Fruit fly (Drosophila melanogaster): ENCODE data around the gene CRMP.
A peak's percentile ranks its signal among the peaks of the same experiment; 100 is the strongest.

The CRMP gene

DNA sequence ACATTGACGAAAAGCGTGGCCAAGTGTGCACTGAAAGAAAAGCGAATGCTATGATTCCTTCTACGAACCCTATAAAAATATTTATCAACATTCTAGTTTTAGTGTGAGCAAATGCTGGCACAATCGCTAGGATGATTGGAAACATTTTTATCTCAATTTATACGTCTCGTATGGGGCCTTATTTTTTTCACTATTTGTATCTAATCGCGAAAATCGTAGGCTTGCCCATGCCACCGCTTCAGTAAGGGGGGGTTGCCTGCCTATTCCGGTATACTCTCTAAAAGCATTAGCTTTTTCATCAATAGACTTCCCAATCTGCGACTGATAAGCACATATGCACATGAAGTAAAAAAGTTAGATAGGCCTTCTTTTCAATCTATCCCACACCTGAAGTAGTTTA, 5.3 kb upstream of the CRMP start (continued):
- TF ChIP-seq gce (GFP tag; IDR thresholded peaks at IDR 0.05) (peak; percentile 74), fd64A (GFP tag; optimal IDR thresholded peaks at IDR 0.05) (peak; percentile 51), CG30403 (GFP tag; optimal IDR thresholded peaks at IDR 0.05) (peak; percentile 71), CG15073 (GFP tag; optimal IDR thresholded peaks at IDR 0.05) (no peak), Oaz (GFP tag; IDR thresholded peaks at IDR 0.05) (peak; percentile 81), Hr51 (GFP tag; optimal IDR thresholded peaks at IDR 0.05) (peak in 1 of 2 experiments; percentile 73), Deaf1 (tag; optimal IDR thresholded peaks at IDR 0.05) (peak; percentile 25), hbn (GFP tag; IDR thresholded peaks at IDR 0.05; ENCODE audit: partially characterized antibody) (no peak), CG31388 (GFP tag; optimal IDR thresholded peaks at IDR 0.05) (peak; percentile 40), Lhr (GFP tag; optimal IDR thresholded peaks at IDR 0.05) (peak; percentile 30), HHEX (GFP tag; optimal IDR thresholded peaks at IDR 0.05) (peak; percentile 80), CG10431 (GFP tag; optimal IDR thresholded peaks at IDR 0.05) (no peak), chn (GFP tag; optimal IDR thresholded peaks at IDR 0.05) (peak; percentile 63), unpg (GFP tag; optimal IDR thresholded peaks at IDR 0.05) (peak; percentile 82), Hr78 (GFP tag; optimal IDR thresholded peaks at IDR 0.05) (no peak), sens-2 (GFP tag; IDR thresholded peaks at IDR 0.05) (peak; percentile 77), Awh (GFP tag; IDR thresholded peaks at IDR 0.05) (peak; percentile 85), klu (GFP tag; IDR thresholded peaks at IDR 0.05) (peak; percentile 45; the same call in 1 of the 2 replicates), CG10565 (GFP tag; optimal IDR thresholded peaks at IDR 0.05) (no peak), Dip2 (GFP tag; IDR thresholded peaks at IDR 0.05) (no peak), CG8388 (GFP tag; optimal IDR thresholded peaks at IDR 0.05) (peak; percentile 75), dmrt99B (tag; optimal IDR thresholded peaks at IDR 0.05) (peak; percentile 88), Gsc (GFP tag; IDR thresholded peaks at IDR 0.05) (0 out of 2 replicates have a peak, but pooled peaks have one; percentile 35), mld (GFP tag; IDR thresholded peaks at IDR 0.05; ENCODE audit: partially characterized antibody) (no peak), zfh2 (GFP tag; optimal IDR thresholded peaks at IDR 0.05) (peak; percentile 74), Eip74EF (GFP tag; optimal IDR thresholded peaks at IDR 0.05) (peak in 1 of 2 experiments; percentile 59), wek (GFP tag; optimal IDR thresholded peaks at IDR 0.05) (no peak), D (optimal IDR thresholded peaks at IDR 0.05) (no peak), D (GFP tag; optimal IDR thresholded peaks at IDR 0.05) (peak; percentile 72), CG17568 (GFP tag; optimal IDR thresholded peaks at IDR 0.05) (no peak), Doc2 (GFP tag; IDR thresholded peaks at IDR 0.05) (peak; percentile 79), Spps (tag; optimal IDR thresholded peaks at IDR 0.05) (peak; percentile 32), ap (GFP tag; IDR thresholded peaks at IDR 0.05) (peak; percentile 64), Asciz (GFP tag; optimal IDR thresholded peaks at IDR 0.05) (peak; percentile 78), Poxn (GFP tag; IDR thresholded peaks at IDR 0.05) (peak; percentile 33; the same call in 1 of the 2 replicates), nom (GFP tag; optimal IDR thresholded peaks at IDR 0.05) (no peak), CG2889 (GFP tag; IDR thresholded peaks at IDR 0.05) (peak; percentile 73; the same call in 2 of the 3 replicates), CG2678 (tag; optimal IDR thresholded peaks at IDR 0.05) (peak; percentile 87), CG4707 (GFP tag; optimal IDR thresholded peaks at IDR 0.05) (peak; percentile 19), CG12769 (tag; optimal IDR thresholded peaks at IDR 0.05) (peak; percentile 88), kay (GFP tag; optimal IDR thresholded peaks at IDR 0.05) (peak; percentile 39), CG13624 (GFP tag; optimal IDR thresholded peaks at IDR 0.05) (peak; percentile 58), CG7745 (tag; optimal IDR thresholded peaks at IDR 0.05) (no peak), CG10274 (GFP tag; optimal IDR thresholded peaks at IDR 0.05) (peak; percentile 36), ase (GFP tag; IDR thresholded peaks at IDR 0.05) (peak; percentile 90), h (optimal IDR thresholded peaks at IDR 0.05) (no peak), CG31365 (tag; optimal IDR thresholded peaks at IDR 0.05) (peak; percentile 51), CG11085 (GFP tag; IDR thresholded peaks at IDR 0.05) (peak; percentile 55), CG2875 (GFP tag; optimal IDR thresholded peaks at IDR 0.05) (peak; percentile 40), D19A (tag; optimal IDR thresholded peaks at IDR 0.05) (peak; percentile 60)
